Fruit fly (Drosophila melanogaster) S2 (cell line): ENCODE measurements around the gene CG45603.

Experiments
- CG8478 ChIP-seq: fragments of >200 bp; optimal IDR thresholded peaks from 2 replicates; lab custom pipeline; 2018
- CTCF ChIP-seq, 2 experiments: fragments of >200 bp; optimal IDR thresholded peaks; 2 replicates each; lab custom pipeline; 2018

DNA sequence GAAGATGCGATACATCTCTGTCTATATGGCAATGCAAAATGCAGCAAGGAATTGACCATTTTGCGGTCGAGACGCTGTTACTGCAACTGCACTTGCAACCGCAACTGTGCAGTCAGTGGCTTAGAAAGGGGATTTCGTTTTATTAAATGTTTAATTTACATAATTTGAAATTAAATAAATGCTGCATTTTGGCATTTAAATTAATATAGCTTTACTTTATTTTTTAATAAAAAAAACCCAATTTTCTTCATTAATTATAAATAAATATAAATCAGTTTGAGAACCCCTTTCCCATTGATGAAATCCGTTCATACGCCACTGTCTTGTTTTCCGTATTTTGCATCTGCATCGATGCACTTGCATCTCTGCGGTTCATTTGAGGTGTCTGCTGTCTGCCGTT is 46.5 kb upstream of the CG45603 start:
- TF ChIP-seq CTCF (optimal IDR thresholded peaks at IDR 0.05; lab: Kevin White, UChicago) (no peak), CG8478 (lab: Kevin White, UChicago) (no peak)
